Worm (Caenorhabditis elegans): ENCODE data around the gene gly-10.

gly-10 gene

ce11 chrIV:13788652-13789051 is 9.8 kb downstream of the gly-10 start, which contains the start of the genes sas-6 and Y45F10D.7:
TSS of gene sas-6 (minus strand) at chrIV:13788731.
TSS of gene Y45F10D.7 (plus strand) at chrIV:13788907.
- TF ChIP-seq unc-130 (tag; optimal IDR thresholded peaks at IDR 0.05) (peak; percentile 53), snpc-4 (tag; optimal IDR thresholded peaks at IDR 0.05) (peak; percentile 5), zip-4 (GFP tag; optimal IDR thresholded peaks at IDR 0.05) (no peak), nhr-28 (tag; optimal IDR thresholded peaks at IDR 0.05) (no peak), dsc-1 (tag; optimal IDR thresholded peaks at IDR 0.05) (peak; percentile 23), ceh-63 (GFP tag; optimal IDR thresholded peaks at IDR 0.05) (no peak), F16B12.6 (tag; optimal IDR thresholded peaks at IDR 0.05) (peak; percentile 97), ztf-11 (tag; optimal IDR thresholded peaks at IDR 0.05) (no peak), alr-1 (tag; optimal IDR thresholded peaks at IDR 0.05; ENCODE audit: borderline replicate concordance) (no peak), tlp-1 (tag; optimal IDR thresholded peaks at IDR 0.05) (no peak), mdl-1 (tag; optimal IDR thresholded peaks at IDR 0.05) (peak in 1 of 2 experiments; percentile 43), mab-9 (GFP tag; IDR thresholded peaks at IDR 0.05) (no peak), elt-2 (tag; optimal IDR thresholded peaks at IDR 0.05) (no peak), unc-98 (GFP tag; IDR thresholded peaks at IDR 0.05) (no peak), nhr-71 (tag; optimal IDR thresholded peaks at IDR 0.05) (peak; percentile 69), tbx-2 (tag; optimal IDR thresholded peaks at IDR 0.05) (peak; percentile 47), nhr-84 (tag; optimal IDR thresholded peaks at IDR 0.05) (no peak), aly-2 (tag; optimal IDR thresholded peaks at IDR 0.05) (no peak), nhr-12 (tag; optimal IDR thresholded peaks at IDR 0.05) (no peak), swsn-7 (tag; optimal IDR thresholded peaks at IDR 0.05) (peak; percentile 29), elt-3 (tag; optimal IDR thresholded peaks at IDR 0.05) (peak in 2 of 6 experiments; percentile 36 to 41), ztf-4 (tag; optimal IDR thresholded peaks at IDR 0.05) (no peak), ama-1 (optimal IDR thresholded peaks at IDR 0.05) (no peak), unc-62 (GFP tag; optimal IDR thresholded peaks at IDR 0.05) (no peak), skn-1 (tag; optimal IDR thresholded peaks at IDR 0.05) (peak; percentile 75), nhr-90 (tag; optimal IDR thresholded peaks at IDR 0.05; ENCODE audit: poor library complexity) (peak; percentile 14), fos-1 (tag; optimal IDR thresholded peaks at IDR 0.05) (peak; percentile 60), sptf-1 (tag; optimal IDR thresholded peaks at IDR 0.05) (no peak), C04F5.9 (tag; optimal IDR thresholded peaks at IDR 0.05) (peak; percentile 32), lsy-2 (tag; optimal IDR thresholded peaks at IDR 0.05) (peak; percentile 98 to 99), C34B4.2 (tag; optimal IDR thresholded peaks at IDR 0.05) (no peak), nhr-237 (tag; optimal IDR thresholded peaks at IDR 0.05) (no peak), rnt-1 (tag; optimal IDR thresholded peaks at IDR 0.05) (peak; percentile 69), nhr-77 (tag; optimal IDR thresholded peaks at IDR 0.05) (peak; percentile 6), unc-30 (tag; optimal IDR thresholded peaks at IDR 0.05) (no peak), sup-37 (GFP tag; optimal IDR thresholded peaks at IDR 0.05) (no peak), Y116A8C.19 (tag; optimal IDR thresholded peaks at IDR 0.05; ENCODE audit: borderline replicate concordance) (no peak), fkh-4 (tag; optimal IDR thresholded peaks at IDR 0.05; ENCODE audit: borderline replicate concordance) (no peak), aha-1 (tag; optimal IDR thresholded peaks at IDR 0.05) (no peak), jun-1 (tag; optimal IDR thresholded peaks at IDR 0.05) (no peak), nhr-20 (tag; optimal IDR thresholded peaks at IDR 0.05) (peak; percentile 44), nhr-85 (tag) (no peak), pag-3 (tag; optimal IDR thresholded peaks at IDR 0.05; ENCODE audit: borderline replicate concordance, insufficient read depth) (no peak), isw-1 (GFP tag; IDR thresholded peaks at IDR 0.05) (peak; percentile 32; the same call in 1 of the 2 replicates), ceh-82 (tag; optimal IDR thresholded peaks at IDR 0.05) (peak; percentile 12 to 83 (median 28)), ces-1 (GFP tag; optimal IDR thresholded peaks at IDR 0.05) (no peak), efl-3 (GFP tag; optimal IDR thresholded peaks at IDR 0.05) (no peak), fkh-8 (tag; optimal IDR thresholded peaks at IDR 0.05) (peak; percentile 51), pqm-1 (tag; optimal IDR thresholded peaks at IDR 0.05) (no peak), pax-3 (tag; optimal IDR thresholded peaks at IDR 0.05) (peak; percentile 18), sox-4 (tag; optimal IDR thresholded peaks at IDR 0.05) (no peak), lir-3 (tag; optimal IDR thresholded peaks at IDR 0.05; ENCODE audit: poor library complexity) (no peak), lin-15B (tag; optimal IDR thresholded peaks at IDR 0.05) (peak; percentile 71)
